Fruit fly (Drosophila melanogaster) whole organism, adult: Measurements from ENCODE around the gene aay.

Source experiments
- CG14711 ChIP-seq: fragments of 200-800 bp; sonication (Bioruptor generic); optimal IDR thresholded peaks from 2 replicates; lab custom pipeline; 2018; ENCODE audit warnings: missing biosample characterization, mild to moderate bottlenecking, missing genetic modification characterization, moderate library complexity
- CG33017 ChIP-seq: fragments of 200-800 bp; sonication (Bioruptor generic); optimal IDR thresholded peaks from 2 replicates; lab custom pipeline; 2018; ENCODE audit warnings: missing biosample characterization, mild to moderate bottlenecking, missing genetic modification characterization, moderate library complexity
- CG5204 ChIP-seq: fragments of 200-800 bp; sonication (Bioruptor generic); optimal IDR thresholded peaks from 2 replicates; lab custom pipeline; 2016; ENCODE audit warnings: missing biosample characterization, missing genetic modification characterization
- cic ChIP-seq: fragments of 200-800 bp; sonication (Bioruptor generic); optimal IDR thresholded peaks from 2 replicates; lab custom pipeline; 2017; ENCODE audit warnings: missing biosample characterization, mild to moderate bottlenecking, missing genetic modification characterization, moderate library complexity
- kay ChIP-seq: fragments of 200-800 bp; sonication (Bioruptor generic); peaks from one replicate; lab custom pipeline; 2016; ENCODE audit warnings: missing biosample characterization, missing genetic modification characterization, borderline replicate concordance
- tj ChIP-seq: fragments of 200-800 bp; sonication (Bioruptor generic); optimal IDR thresholded peaks from 3 replicates; lab custom pipeline; 2017; ENCODE audit warnings: missing biosample characterization, mild to moderate bottlenecking, missing genetic modification characterization, moderate library complexity

- no peak for TF ChIP-seq CG33017
- TF ChIP-seq CG14711 (tag; lab: Kevin White, UChicago), result no peak
- no peak for TF ChIP-seq kay (GFP tag; lab: Kevin White, UChicago)
- TF ChIP-seq tj, result no peak
- TF ChIP-seq cic (GFP tag; lab: Kevin White, UChicago), result no peak
- TF ChIP-seq CG5204 (GFP tag; lab: Kevin White, UChicago), result no peak
Measured at dm6 chr3L:9375130-9375529, 47.9 kb upstream of the aay start, which contains the start of gene CG4461.
